Worm (Caenorhabditis elegans) whole organism, L2 larva: ENCODE data around the gene icd-1.

ENCODE experiments used
- C34F6.9 ChIP-seq: fragments of 150-350 bp; optimal IDR thresholded peaks from 2 replicates; lab custom pipeline; 2014; ENCODE audit warnings: missing biosample characterization, missing genetic modification characterization
- F13H6.1 ChIP-seq: sonication (generic microtip); optimal IDR thresholded peaks from 2 replicates; lab custom pipeline; 2016; ENCODE audit warnings: missing genetic modification characterization, missing compliant biosample characterization
- R02D3.7 ChIP-seq: fragments of 150-350 bp; optimal IDR thresholded peaks from 2 replicates; lab custom pipeline; 2014; ENCODE audit warnings: missing biosample characterization, missing genetic modification characterization
- Y55F3AM.14 ChIP-seq: fragments of 200-800 bp; sonication (Bioruptor generic); optimal IDR thresholded peaks from 2 replicates; lab custom pipeline; 2018; ENCODE audit warnings: mild to moderate bottlenecking, missing genetic modification characterization, missing compliant biosample characterization
- ZK546.5 ChIP-seq: sonication (generic microtip); optimal IDR thresholded peaks from 2 replicates; lab custom pipeline; 2017; ENCODE audit warnings: missing biosample characterization, missing genetic modification characterization
- alr-1 ChIP-seq: fragments of 150-350 bp; optimal IDR thresholded peaks from 2 replicates; lab custom pipeline; 2014; ENCODE audit warnings: missing biosample characterization, missing genetic modification characterization
- ama-1 ChIP-seq: fragments of 150-350 bp; optimal IDR thresholded peaks from 2 replicates; lab custom pipeline; 2018; ENCODE audit warnings: inconsistent platforms
- blmp-1 ChIP-seq: sonication (generic microtip); optimal IDR thresholded peaks from 2 replicates; lab custom pipeline; 2017; ENCODE audit warnings: missing genetic modification characterization, mild to moderate bottlenecking, missing compliant biosample characterization, antibody characterized with exemption, moderate library complexity; ENCODE audit not compliant: insufficient read depth
- ceh-82 ChIP-seq: fragments of 150-350 bp; optimal IDR thresholded peaks from 2 replicates; lab custom pipeline; 2014; ENCODE audit warnings: missing biosample characterization, missing genetic modification characterization
- crh-2 ChIP-seq: sonication (generic microtip); optimal IDR thresholded peaks from 2 replicates; lab custom pipeline; 2017; ENCODE audit warnings: missing biosample characterization, missing genetic modification characterization
- dmd-4 ChIP-seq: sonication (generic microtip); optimal IDR thresholded peaks from 2 replicates; lab custom pipeline; 2017; ENCODE audit warnings: missing biosample characterization, missing genetic modification characterization
- egl-27 ChIP-seq: sonication (generic microtip); optimal IDR thresholded peaks from 3 replicates; lab custom pipeline; 2017; ENCODE audit warnings: missing biosample characterization, missing genetic modification reagents, missing genetic modification characterization
- elt-1 ChIP-seq: fragments of 150-350 bp; optimal IDR thresholded peaks from 2 replicates; lab custom pipeline; 2014; ENCODE audit warnings: missing biosample characterization, missing genetic modification characterization
- elt-3 ChIP-seq: sonication (generic microtip); optimal IDR thresholded peaks from 2 replicates; lab custom pipeline; 2017; ENCODE audit warnings: missing biosample characterization, missing genetic modification characterization
- fos-1 ChIP-seq: fragments of 150-350 bp; optimal IDR thresholded peaks from 2 replicates; lab custom pipeline; 2014; ENCODE audit warnings: missing biosample characterization, missing genetic modification characterization
- gmeb-1 ChIP-seq: fragments of 150-350 bp; optimal IDR thresholded peaks from 2 replicates; lab custom pipeline; 2014; ENCODE audit warnings: missing biosample characterization, missing genetic modification characterization
- lin-11 ChIP-seq: fragments of 150-350 bp; sonication (generic microtip); optimal IDR thresholded peaks from 2 replicates; lab custom pipeline; 2014; ENCODE audit warnings: missing biosample characterization, missing genetic modification characterization, inconsistent platforms, mixed read lengths
- lin-13 ChIP-seq: fragments of 150-350 bp; optimal IDR thresholded peaks from 2 replicates; lab custom pipeline; 2014; ENCODE audit warnings: missing biosample characterization, missing genetic modification reagents, missing genetic modification characterization
- lin-39 ChIP-seq: fragments of 150-350 bp; optimal IDR thresholded peaks from 2 replicates; lab custom pipeline; 2014; ENCODE audit warnings: missing biosample characterization, missing genetic modification reagents, missing genetic modification characterization
- lsy-2 ChIP-seq, 2 experiments: fragments of 150-350 bp in 1 of 2; sonication (generic microtip) in 1 of 2; optimal IDR thresholded peaks; 2 replicates each; lab custom pipeline; 2014 to 2017; ENCODE audit warnings: missing biosample characterization in 2 of 2, missing genetic modification characterization in 2 of 2
- mab-5 ChIP-seq: fragments of 150-350 bp; optimal IDR thresholded peaks from 2 replicates; lab custom pipeline; 2014; ENCODE audit warnings: missing biosample characterization, missing genetic modification characterization
- mdl-1 ChIP-seq, 2 experiments: fragments of 150-350 bp in 1 of 2; sonication (generic microtip) in 1 of 2; optimal IDR thresholded peaks; 2 replicates each; lab custom pipeline; 2017; ENCODE audit warnings: missing biosample characterization in 2 of 2, missing genetic modification characterization in 2 of 2
- nhr-11 ChIP-seq: fragments of 150-350 bp; optimal IDR thresholded peaks from 2 replicates; lab custom pipeline; 2014; ENCODE audit warnings: missing biosample characterization, missing genetic modification characterization
- nhr-12 ChIP-seq: fragments of 150-350 bp; optimal IDR thresholded peaks from 2 replicates; lab custom pipeline; 2014; ENCODE audit warnings: missing biosample characterization, missing genetic modification characterization
- nhr-129 ChIP-seq: fragments of 150-350 bp; optimal IDR thresholded peaks from 2 replicates; lab custom pipeline; 2014; ENCODE audit warnings: missing biosample characterization, missing genetic modification characterization
- nhr-21 ChIP-seq: fragments of 150-350 bp; optimal IDR thresholded peaks from 2 replicates; lab custom pipeline; 2014; ENCODE audit warnings: missing biosample characterization, missing genetic modification characterization
- nhr-23 ChIP-seq: fragments of 150-350 bp; optimal IDR thresholded peaks from 2 replicates; lab custom pipeline; 2014; ENCODE audit warnings: missing biosample characterization, missing genetic modification reagents, missing genetic modification characterization
- nhr-237 ChIP-seq: fragments of 150-350 bp; optimal IDR thresholded peaks from 2 replicates; lab custom pipeline; 2014; ENCODE audit warnings: missing biosample characterization, missing genetic modification characterization
- nhr-25 ChIP-seq: fragments of 150-350 bp; sonication (generic microtip); optimal IDR thresholded peaks from 3 replicates; lab custom pipeline; 2014; ENCODE audit warnings: missing biosample characterization, missing genetic modification characterization
- nhr-6 ChIP-seq: fragments of 150-350 bp; optimal IDR thresholded peaks from 2 replicates; lab custom pipeline; 2014; ENCODE audit warnings: missing biosample characterization, missing genetic modification characterization
- nhr-77 ChIP-seq: fragments of 150-350 bp; optimal IDR thresholded peaks from 2 replicates; lab custom pipeline; 2014; ENCODE audit warnings: missing biosample characterization, missing genetic modification characterization
- skn-1 ChIP-seq: sonication (generic microtip); optimal IDR thresholded peaks from 2 replicates; lab custom pipeline; 2017; ENCODE audit warnings: missing biosample characterization, missing genetic modification characterization
- sma-3 ChIP-seq: sonication (generic microtip); optimal IDR thresholded peaks from 2 replicates; lab custom pipeline; 2016; ENCODE audit warnings: missing genetic modification reagents, missing genetic modification characterization, missing compliant biosample characterization
- sma-9 ChIP-seq, 2 experiments: fragments of 150-350 bp in 1 of 2; sonication (generic microtip) in 1 of 2; optimal IDR thresholded peaks; 2 replicates each; lab custom pipeline; 2014 to 2016; ENCODE audit warnings: missing genetic modification characterization in 2 of 2, mild to moderate bottlenecking in 1 of 2, missing biosample characterization in 1 of 2, missing compliant biosample characterization in 1 of 2, missing genetic modification reagents in 1 of 2, moderate library complexity in 1 of 2
- snpc-4 ChIP-seq: fragments of 150-350 bp; optimal IDR thresholded peaks from 2 replicates; lab custom pipeline; 2014; ENCODE audit warnings: missing biosample characterization, missing genetic modification characterization
- unc-39 ChIP-seq: fragments of 150-350 bp; optimal IDR thresholded peaks from 2 replicates; lab custom pipeline; 2014; ENCODE audit warnings: missing biosample characterization, missing genetic modification characterization
- unc-55 ChIP-seq: fragments of 150-350 bp; sonication (generic microtip); optimal IDR thresholded peaks from 3 replicates; lab custom pipeline; 2014; ENCODE audit warnings: missing biosample characterization, missing genetic modification reagents, missing genetic modification characterization
- unc-62 ChIP-seq: fragments of 150-350 bp; optimal IDR thresholded peaks from 2 replicates; lab custom pipeline; 2014; ENCODE audit warnings: missing biosample characterization, missing genetic modification reagents, missing genetic modification characterization
- ztf-1 ChIP-seq: fragments of 200-800 bp; sonication (Bioruptor generic); conservative IDR thresholded peaks from 2 replicates; pipeline ENCODE4 v1.3.6; 2022; ENCODE audit warnings: missing genetic modification characterization, missing compliant biosample characterization
- ztf-11 ChIP-seq: sonication (generic microtip); optimal IDR thresholded peaks from 2 replicates; lab custom pipeline; 2017; ENCODE audit warnings: missing biosample characterization, missing genetic modification characterization
- ztf-4 ChIP-seq: fragments of 150-350 bp; optimal IDR thresholded peaks from 2 replicates; lab custom pipeline; 2014; ENCODE audit warnings: missing biosample characterization, missing genetic modification characterization

icd-1 gene

ce11 chrII:6575647-6576046, 12.8 kb downstream of the icd-1 start, which contains the start of gene sra-29:
Gene sra-29 (minus strand): TSS chrII:6575747.
- TF ChIP-seq sma-3 (GFP tag; lab: Kevin White, UChicago) (no peak), dmd-4 (no peak), C34F6.9 (no peak), ztf-11 (tag; lab: Kevin White, UChicago) (no peak), Y55F3AM.14 (GFP tag; lab: Kevin White, UChicago) (no peak), snpc-4 (no peak)

- TF ChIP-seq mdl-1 (tag; optimal IDR thresholded peaks at IDR 0.05; lab: Kevin White, UChicago) (no peak), skn-1 (tag; lab: Kevin White, UChicago) (no peak), R02D3.7 (tag; lab: Kevin White, UChicago) (no peak), elt-1 (no peak), blmp-1 (no peak)
- TF ChIP-seq, all 48 proteins: peak for 0
Measured at ce11 chrII:6573677-6574076, 14.8 kb downstream of the icd-1 start, which contains the start of gene sra-28. Gene sra-28 (minus strand): TSS chrII:6573777.

- no peak for TF ChIP-seq nhr-23
- TF ChIP-seq unc-55 (GFP tag; lab: Kevin White, UChicago), result no peak
- no peak for TF ChIP-seq elt-1
- TF ChIP-seq elt-3, result no peak
- no peak for TF ChIP-seq nhr-12 (tag; lab: Kevin White, UChicago)
- no peak for TF ChIP-seq C34F6.9
- no peak for TF ChIP-seq nhr-77
- TF ChIP-seq lsy-2 (tag; optimal IDR thresholded peaks at IDR 0.05; lab: Kevin White, UChicago), result no peak
- TF ChIP-seq ceh-82 (tag; lab: Kevin White, UChicago), result no peak
- TF ChIP-seq Y55F3AM.14 (GFP tag; lab: Kevin White, UChicago), result no peak
- TF ChIP-seq nhr-129 (tag; lab: Kevin White, UChicago), result no peak
- no peak for TF ChIP-seq egl-27
- TF ChIP-seq blmp-1, result no peak
- TF ChIP-seq fos-1 (tag; lab: Kevin White, UChicago), result no peak
- no peak for TF ChIP-seq ztf-1 (GFP tag; lab: Robert Waterston, UW)
- TF ChIP-seq unc-62 (GFP tag; lab: Kevin White, UChicago), result no peak
- TF ChIP-seq lin-39 (tag; lab: Kevin White, UChicago), result no peak
- TF ChIP-seq sma-9 (GFP tag; optimal IDR thresholded peaks at IDR 0.05; lab: Kevin White, UChicago), result no peak
- TF ChIP-seq sma-9 (tag; optimal IDR thresholded peaks at IDR 0.05; lab: Kevin White, UChicago), result no peak
Measured at ce11 chrII:6568707-6569106, 19.7 kb downstream of the icd-1 start, which contains the start of gene sra-27. Gene sra-27 (plus strand): TSS chrII:6569007.

ce11 chrII:6566628-6567180, 21.8 kb downstream of the icd-1 start, which contains the start of the genes F18C5.5 and F18C5.9:
Gene F18C5.5 (minus strand): TSS chrII:6566728.
Gene F18C5.9 (plus strand): TSS chrII:6567130.
- TF ChIP-seq sma-9 (GFP tag; optimal IDR thresholded peaks at IDR 0.05; lab: Kevin White, UChicago) (no peak), sma-9 (tag; optimal IDR thresholded peaks at IDR 0.05; lab: Kevin White, UChicago) (no peak), unc-39 (no peak), egl-27 (no peak), mab-5 (no peak), gmeb-1 (tag; lab: Kevin White, UChicago) (no peak), nhr-77 (no peak), lin-11 (no peak), dmd-4 (no peak), alr-1 (no peak), nhr-11 (no peak), nhr-21 (tag; lab: Kevin White, UChicago) (no peak), mdl-1 (tag; optimal IDR thresholded peaks at IDR 0.05; lab: Kevin White, UChicago) (no peak), elt-3 (no peak), crh-2 (no peak), nhr-129 (tag; lab: Kevin White, UChicago) (no peak), ama-1 (no peak), unc-62 (GFP tag; lab: Kevin White, UChicago) (no peak), nhr-237 (tag; lab: Kevin White, UChicago) (no peak)

- TF ChIP-seq sma-9 (GFP tag; optimal IDR thresholded peaks at IDR 0.05; lab: Kevin White, UChicago) (peak; percentile 63), sma-9 (tag; optimal IDR thresholded peaks at IDR 0.05; lab: Kevin White, UChicago) (no peak), dmd-4 (no peak), unc-62 (GFP tag; lab: Kevin White, UChicago) (no peak), nhr-25 (tag; lab: Kevin White, UChicago) (no peak), nhr-6 (tag; lab: Kevin White, UChicago) (no peak), ztf-11 (tag; lab: Kevin White, UChicago) (no peak), nhr-77 (no peak), unc-39 (no peak), unc-55 (GFP tag; lab: Kevin White, UChicago) (no peak), F13H6.1 (tag; lab: Kevin White, UChicago) (peak; percentile 28), lin-39 (tag; lab: Kevin White, UChicago) (no peak), blmp-1 (no peak), gmeb-1 (tag; lab: Kevin White, UChicago) (peak; percentile 51), Y55F3AM.14 (GFP tag; lab: Kevin White, UChicago) (no peak), mdl-1 (tag; optimal IDR thresholded peaks at IDR 0.05; lab: Kevin White, UChicago) (no peak), lin-13 (GFP tag; lab: Kevin White, UChicago) (peak; percentile 5), crh-2 (peak; percentile 18), lin-11 (peak; percentile 4), ztf-4 (tag; lab: Kevin White, UChicago) (no peak), sma-3 (GFP tag; lab: Kevin White, UChicago) (peak; percentile 48), nhr-129 (tag; lab: Kevin White, UChicago) (peak; percentile 68), C34F6.9 (peak; percentile 37), nhr-21 (tag; lab: Kevin White, UChicago) (peak; percentile 50), fos-1 (tag; lab: Kevin White, UChicago) (peak; percentile 57), ZK546.5 (tag; lab: Kevin White, UChicago) (no peak)
Measured at ce11 chrII:6565077-6565476, 23.4 kb downstream of the icd-1 start, which contains the start of gene mpz-3. Gene mpz-3 (minus strand): TSS chrII:6565396.
